Worm (Caenorhabditis elegans) whole organism, L2 larva: ENCODE measurements around the gene nhr-146.

Experiments used
- C34F6.9 ChIP-seq: fragments of 150-350 bp; optimal IDR thresholded peaks from 2 replicates; lab custom pipeline; 2014; ENCODE audit warnings: missing biosample characterization, missing genetic modification characterization
- F13H6.1 ChIP-seq: sonication (generic microtip); optimal IDR thresholded peaks from 2 replicates; lab custom pipeline; 2016; ENCODE audit warnings: missing genetic modification characterization, missing compliant biosample characterization
- R02D3.7 ChIP-seq: fragments of 150-350 bp; optimal IDR thresholded peaks from 2 replicates; lab custom pipeline; 2014; ENCODE audit warnings: missing biosample characterization, missing genetic modification characterization
- Y55F3AM.14 ChIP-seq: fragments of 200-800 bp; sonication (Bioruptor generic); optimal IDR thresholded peaks from 2 replicates; lab custom pipeline; 2018; ENCODE audit warnings: mild to moderate bottlenecking, missing genetic modification characterization, missing compliant biosample characterization
- ZK546.5 ChIP-seq: sonication (generic microtip); optimal IDR thresholded peaks from 2 replicates; lab custom pipeline; 2017; ENCODE audit warnings: missing biosample characterization, missing genetic modification characterization
- alr-1 ChIP-seq: fragments of 150-350 bp; optimal IDR thresholded peaks from 2 replicates; lab custom pipeline; 2014; ENCODE audit warnings: missing biosample characterization, missing genetic modification characterization
- aly-2 ChIP-seq: fragments of 150-350 bp; optimal IDR thresholded peaks from 2 replicates; lab custom pipeline; 2014; ENCODE audit warnings: missing biosample characterization, missing genetic modification characterization
- ama-1 ChIP-seq: fragments of 150-350 bp; optimal IDR thresholded peaks from 2 replicates; lab custom pipeline; 2018; ENCODE audit warnings: inconsistent platforms
- blmp-1 ChIP-seq: sonication (generic microtip); optimal IDR thresholded peaks from 2 replicates; lab custom pipeline; 2017; ENCODE audit warnings: missing genetic modification characterization, mild to moderate bottlenecking, missing compliant biosample characterization, antibody characterized with exemption, moderate library complexity; ENCODE audit not compliant: insufficient read depth
- ceh-16 ChIP-seq: fragments of 150-350 bp; optimal IDR thresholded peaks from 2 replicates; lab custom pipeline; 2014; ENCODE audit warnings: missing biosample characterization, missing genetic modification characterization
- ceh-82 ChIP-seq: fragments of 150-350 bp; optimal IDR thresholded peaks from 2 replicates; lab custom pipeline; 2014; ENCODE audit warnings: missing biosample characterization, missing genetic modification characterization
- crh-2 ChIP-seq: sonication (generic microtip); optimal IDR thresholded peaks from 2 replicates; lab custom pipeline; 2017; ENCODE audit warnings: missing biosample characterization, missing genetic modification characterization
- dmd-4 ChIP-seq: sonication (generic microtip); optimal IDR thresholded peaks from 2 replicates; lab custom pipeline; 2017; ENCODE audit warnings: missing biosample characterization, missing genetic modification characterization
- egl-27 ChIP-seq: sonication (generic microtip); optimal IDR thresholded peaks from 3 replicates; lab custom pipeline; 2017; ENCODE audit warnings: missing biosample characterization, missing genetic modification reagents, missing genetic modification characterization
- elt-1 ChIP-seq: fragments of 150-350 bp; optimal IDR thresholded peaks from 2 replicates; lab custom pipeline; 2014; ENCODE audit warnings: missing biosample characterization, missing genetic modification characterization
- elt-3 ChIP-seq: sonication (generic microtip); optimal IDR thresholded peaks from 2 replicates; lab custom pipeline; 2017; ENCODE audit warnings: missing biosample characterization, missing genetic modification characterization
- fos-1 ChIP-seq: fragments of 150-350 bp; optimal IDR thresholded peaks from 2 replicates; lab custom pipeline; 2014; ENCODE audit warnings: missing biosample characterization, missing genetic modification characterization
- gmeb-1 ChIP-seq: fragments of 150-350 bp; optimal IDR thresholded peaks from 2 replicates; lab custom pipeline; 2014; ENCODE audit warnings: missing biosample characterization, missing genetic modification characterization
- lin-11 ChIP-seq: fragments of 150-350 bp; sonication (generic microtip); optimal IDR thresholded peaks from 2 replicates; lab custom pipeline; 2014; ENCODE audit warnings: missing biosample characterization, missing genetic modification characterization, inconsistent platforms, mixed read lengths
- lin-13 ChIP-seq: fragments of 150-350 bp; optimal IDR thresholded peaks from 2 replicates; lab custom pipeline; 2014; ENCODE audit warnings: missing biosample characterization, missing genetic modification reagents, missing genetic modification characterization
- lin-39 ChIP-seq: fragments of 150-350 bp; optimal IDR thresholded peaks from 2 replicates; lab custom pipeline; 2014; ENCODE audit warnings: missing biosample characterization, missing genetic modification reagents, missing genetic modification characterization
- lsy-2 ChIP-seq, 2 experiments: fragments of 150-350 bp in 1 of 2; sonication (generic microtip) in 1 of 2; optimal IDR thresholded peaks; 2 replicates each; lab custom pipeline; 2014 to 2017; ENCODE audit warnings: missing biosample characterization in 2 of 2, missing genetic modification characterization in 2 of 2
- mab-5 ChIP-seq: fragments of 150-350 bp; optimal IDR thresholded peaks from 2 replicates; lab custom pipeline; 2014; ENCODE audit warnings: missing biosample characterization, missing genetic modification characterization
- mbf-1 ChIP-seq: sonication (generic microtip); optimal IDR thresholded peaks from 2 replicates; lab custom pipeline; 2017; ENCODE audit warnings: missing biosample characterization, missing genetic modification characterization
- mdl-1 ChIP-seq, 2 experiments: fragments of 150-350 bp in 1 of 2; sonication (generic microtip) in 1 of 2; optimal IDR thresholded peaks; 2 replicates each; lab custom pipeline; 2017; ENCODE audit warnings: missing biosample characterization in 2 of 2, missing genetic modification characterization in 2 of 2
- nhr-10 ChIP-seq: sonication (generic microtip); optimal IDR thresholded peaks from 2 replicates; lab custom pipeline; 2017; ENCODE audit warnings: missing biosample characterization, missing genetic modification characterization
- nhr-11 ChIP-seq: fragments of 150-350 bp; optimal IDR thresholded peaks from 2 replicates; lab custom pipeline; 2014; ENCODE audit warnings: missing biosample characterization, missing genetic modification characterization
- nhr-12 ChIP-seq: fragments of 150-350 bp; optimal IDR thresholded peaks from 2 replicates; lab custom pipeline; 2014; ENCODE audit warnings: missing biosample characterization, missing genetic modification characterization
- nhr-129 ChIP-seq: fragments of 150-350 bp; optimal IDR thresholded peaks from 2 replicates; lab custom pipeline; 2014; ENCODE audit warnings: missing biosample characterization, missing genetic modification characterization
- nhr-21 ChIP-seq: fragments of 150-350 bp; optimal IDR thresholded peaks from 2 replicates; lab custom pipeline; 2014; ENCODE audit warnings: missing biosample characterization, missing genetic modification characterization
- nhr-23 ChIP-seq: fragments of 150-350 bp; optimal IDR thresholded peaks from 2 replicates; lab custom pipeline; 2014; ENCODE audit warnings: missing biosample characterization, missing genetic modification reagents, missing genetic modification characterization
- nhr-237 ChIP-seq: fragments of 150-350 bp; optimal IDR thresholded peaks from 2 replicates; lab custom pipeline; 2014; ENCODE audit warnings: missing biosample characterization, missing genetic modification characterization
- nhr-25 ChIP-seq: fragments of 150-350 bp; sonication (generic microtip); optimal IDR thresholded peaks from 3 replicates; lab custom pipeline; 2014; ENCODE audit warnings: missing biosample characterization, missing genetic modification characterization
- nhr-6 ChIP-seq: fragments of 150-350 bp; optimal IDR thresholded peaks from 2 replicates; lab custom pipeline; 2014; ENCODE audit warnings: missing biosample characterization, missing genetic modification characterization
- nhr-77 ChIP-seq: fragments of 150-350 bp; optimal IDR thresholded peaks from 2 replicates; lab custom pipeline; 2014; ENCODE audit warnings: missing biosample characterization, missing genetic modification characterization
- peb-1 ChIP-seq: fragments of 150-350 bp; optimal IDR thresholded peaks from 2 replicates; lab custom pipeline; 2014; ENCODE audit warnings: missing biosample characterization, missing genetic modification characterization
- sem-4 ChIP-seq: fragments of 150-350 bp; optimal IDR thresholded peaks from 2 replicates; lab custom pipeline; 2014; ENCODE audit warnings: missing biosample characterization, missing genetic modification reagents, missing genetic modification characterization
- skn-1 ChIP-seq: sonication (generic microtip); optimal IDR thresholded peaks from 2 replicates; lab custom pipeline; 2017; ENCODE audit warnings: missing biosample characterization, missing genetic modification characterization
- sma-3 ChIP-seq: sonication (generic microtip); optimal IDR thresholded peaks from 2 replicates; lab custom pipeline; 2016; ENCODE audit warnings: missing genetic modification reagents, missing genetic modification characterization, missing compliant biosample characterization
- sma-9 ChIP-seq, 2 experiments: fragments of 150-350 bp in 1 of 2; sonication (generic microtip) in 1 of 2; optimal IDR thresholded peaks; 2 replicates each; lab custom pipeline; 2014 to 2016; ENCODE audit warnings: missing genetic modification characterization in 2 of 2, mild to moderate bottlenecking in 1 of 2, missing biosample characterization in 1 of 2, missing compliant biosample characterization in 1 of 2, missing genetic modification reagents in 1 of 2, moderate library complexity in 1 of 2
- snpc-4 ChIP-seq: fragments of 150-350 bp; optimal IDR thresholded peaks from 2 replicates; lab custom pipeline; 2014; ENCODE audit warnings: missing biosample characterization, missing genetic modification characterization
- unc-39 ChIP-seq: fragments of 150-350 bp; optimal IDR thresholded peaks from 2 replicates; lab custom pipeline; 2014; ENCODE audit warnings: missing biosample characterization, missing genetic modification characterization
- unc-55 ChIP-seq: fragments of 150-350 bp; sonication (generic microtip); optimal IDR thresholded peaks from 3 replicates; lab custom pipeline; 2014; ENCODE audit warnings: missing biosample characterization, missing genetic modification reagents, missing genetic modification characterization
- unc-62 ChIP-seq: fragments of 150-350 bp; optimal IDR thresholded peaks from 2 replicates; lab custom pipeline; 2014; ENCODE audit warnings: missing biosample characterization, missing genetic modification reagents, missing genetic modification characterization
- zag-1 ChIP-seq: fragments of 150-350 bp; optimal IDR thresholded peaks from 2 replicates; lab custom pipeline; 2014; ENCODE audit warnings: missing biosample characterization, missing genetic modification characterization
- ztf-1 ChIP-seq: fragments of 200-800 bp; sonication (Bioruptor generic); conservative IDR thresholded peaks from 2 replicates; pipeline ENCODE4 v1.3.6; 2022; ENCODE audit warnings: missing genetic modification characterization, missing compliant biosample characterization
- ztf-11 ChIP-seq: sonication (generic microtip); optimal IDR thresholded peaks from 2 replicates; lab custom pipeline; 2017; ENCODE audit warnings: missing biosample characterization, missing genetic modification characterization
- ztf-4 ChIP-seq: fragments of 150-350 bp; optimal IDR thresholded peaks from 2 replicates; lab custom pipeline; 2014; ENCODE audit warnings: missing biosample characterization, missing genetic modification characterization

Gene nhr-146

ce11 chrIV:1619519-1620311, 6.9 kb upstream of the nhr-146 start, which contains the start of gene nhr-92:
Gene nhr-92, plus strand, starts transcription at chrIV:1620094.
- no peak for TF ChIP-seq lin-39 (tag; lab: Kevin White, UChicago)
- no peak for TF ChIP-seq egl-27
- TF ChIP-seq unc-39 (tag; lab: Kevin White, UChicago): no peak
- no peak for TF ChIP-seq unc-62
- no peak for TF ChIP-seq fos-1 (tag; lab: Kevin White, UChicago)
- no peak for TF ChIP-seq ceh-82
- no peak for TF ChIP-seq nhr-77
- TF ChIP-seq R02D3.7 (tag; lab: Kevin White, UChicago): no peak
- TF ChIP-seq ceh-16 (tag; lab: Kevin White, UChicago): no peak
- TF ChIP-seq nhr-25: no peak
- TF ChIP-seq Y55F3AM.14 (GFP tag; lab: Kevin White, UChicago): no peak
- no peak for TF ChIP-seq mbf-1 (tag; lab: Kevin White, UChicago)
- no peak for TF ChIP-seq unc-55
- TF ChIP-seq sma-9 (GFP tag; optimal IDR thresholded peaks at IDR 0.05; lab: Kevin White, UChicago): no peak
- no peak for TF ChIP-seq sma-9 (tag; optimal IDR thresholded peaks at IDR 0.05; lab: Kevin White, UChicago)

ce11 chrIV:1623712-1624111, 2.9 kb upstream of the nhr-146 start, which contains the start of gene nhr-87:
Gene nhr-87, plus strand, starts transcription at chrIV:1624029.
- TF ChIP-seq ztf-4 (tag; lab: Kevin White, UChicago) (no peak), ztf-1 (GFP tag; lab: Robert Waterston, UW) (no peak), unc-62 (no peak), R02D3.7 (tag; lab: Kevin White, UChicago) (no peak), nhr-11 (tag; lab: Kevin White, UChicago) (no peak), blmp-1 (tag; lab: Kevin White, UChicago) (no peak), unc-55 (no peak), gmeb-1 (peak; percentile 29), mdl-1 (tag; optimal IDR thresholded peaks at IDR 0.05; lab: Kevin White, UChicago) (no peak), sma-3 (GFP tag; lab: Kevin White, UChicago) (no peak), elt-3 (tag; lab: Kevin White, UChicago) (no peak), ceh-82 (no peak), mab-5 (tag; lab: Kevin White, UChicago) (peak; percentile 29), nhr-25 (peak; percentile 78), nhr-6 (peak; percentile 22), elt-1 (no peak), ceh-16 (tag; lab: Kevin White, UChicago) (no peak), unc-39 (tag; lab: Kevin White, UChicago) (no peak), lin-13 (GFP tag; lab: Kevin White, UChicago) (no peak), lin-39 (tag; lab: Kevin White, UChicago) (no peak), sma-9 (GFP tag; optimal IDR thresholded peaks at IDR 0.05; lab: Kevin White, UChicago) (peak; percentile 86), sma-9 (tag; optimal IDR thresholded peaks at IDR 0.05; lab: Kevin White, UChicago) (no peak), skn-1 (tag; lab: Kevin White, UChicago) (no peak), nhr-10 (tag; lab: Kevin White, UChicago) (no peak), nhr-129 (tag; lab: Kevin White, UChicago) (peak; percentile 18), alr-1 (tag; lab: Kevin White, UChicago) (no peak), nhr-77 (no peak), Y55F3AM.14 (GFP tag; lab: Kevin White, UChicago) (no peak), fos-1 (tag; lab: Kevin White, UChicago) (no peak), snpc-4 (tag; lab: Kevin White, UChicago) (no peak), aly-2 (tag; lab: Kevin White, UChicago) (no peak), mbf-1 (tag; lab: Kevin White, UChicago) (no peak), lsy-2 (tag; optimal IDR thresholded peaks at IDR 0.05; lab: Kevin White, UChicago) (peak in 1 of 2 experiments; percentile 50), nhr-237 (tag; lab: Kevin White, UChicago) (no peak), nhr-23 (tag; lab: Kevin White, UChicago) (no peak), egl-27 (no peak), nhr-12 (tag; lab: Kevin White, UChicago) (no peak), crh-2 (peak; percentile 47), dmd-4 (tag; lab: Kevin White, UChicago) (no peak), sem-4 (tag; lab: Kevin White, UChicago) (peak; percentile 51), nhr-21 (tag; lab: Kevin White, UChicago) (no peak), ZK546.5 (tag; lab: Kevin White, UChicago) (no peak), F13H6.1 (peak; percentile 31), ama-1 (lab: Kevin White, UChicago) (no peak), ztf-11 (tag; lab: Kevin White, UChicago) (no peak), lin-11 (tag; lab: Kevin White, UChicago) (no peak), C34F6.9 (peak; percentile 69), zag-1 (tag; lab: Kevin White, UChicago) (no peak), peb-1 (tag; lab: Kevin White, UChicago) (no peak)
